Worm (Caenorhabditis elegans) whole organism, L4 larva: Measurements from ENCODE around the gene F12F6.7.

Source experiments
- D1046.2 ChIP-seq: fragments of 200-800 bp; sonication (Bioruptor generic); IDR thresholded peaks from 2 replicates; pipeline ENCODE4 v1.3.6; 2022; ENCODE audit warnings: missing genetic modification characterization, missing compliant biosample characterization
- F26F4.8 ChIP-seq: fragments of 200-800 bp; sonication (Bioruptor generic); conservative IDR thresholded peaks from 2 replicates; pipeline ENCODE4 v1.3.6; 2022; ENCODE audit warnings: missing genetic modification characterization, missing compliant biosample characterization
- F37D6.2 ChIP-seq: sonication (generic microtip); optimal IDR thresholded peaks from 2 replicates; lab custom pipeline; 2016; ENCODE audit warnings: mild to moderate bottlenecking, missing genetic modification characterization, missing compliant biosample characterization
- R02D3.7 ChIP-seq: fragments of 150-350 bp; sonication (generic microtip); optimal IDR thresholded peaks from 3 replicates; lab custom pipeline; 2014; ENCODE audit warnings: missing biosample characterization, missing genetic modification characterization
- T20F7.1 ChIP-seq: fragments of 200-800 bp; sonication (Bioruptor generic); optimal IDR thresholded peaks from 2 replicates; lab custom pipeline; 2018; ENCODE audit warnings: mild to moderate bottlenecking, missing genetic modification characterization, missing compliant biosample characterization
- T26A8.4 ChIP-seq: fragments of 200-800 bp; sonication (Bioruptor generic); IDR thresholded peaks from 2 replicates; pipeline ENCODE4 v1.3.6; 2022; ENCODE audit warnings: missing genetic modification characterization, missing compliant biosample characterization
- Y5F2A.4 ChIP-seq: fragments of 200-800 bp; sonication (Bioruptor generic); optimal IDR thresholded peaks from 2 replicates; lab custom pipeline; 2018; ENCODE audit warnings: mild to moderate bottlenecking, missing genetic modification characterization, missing compliant biosample characterization
- Y75B8A.6 ChIP-seq: fragments of 200-800 bp; sonication (Bioruptor generic); IDR thresholded peaks from 2 replicates; pipeline ENCODE4 v1.3.6; 2022; ENCODE audit warnings: missing genetic modification reagents, missing genetic modification characterization, missing compliant biosample characterization
- ZK337.2 ChIP-seq: fragments of 200-800 bp; sonication (Bioruptor generic); IDR thresholded peaks from 2 replicates; pipeline ENCODE4 v1.3.6; 2022; ENCODE audit warnings: missing genetic modification reagents, missing genetic modification characterization, missing compliant biosample characterization
- ZK546.5 ChIP-seq, 2 experiments: sonication (generic microtip); optimal IDR thresholded peaks; 2 replicates each; lab custom pipeline; 2017; ENCODE audit warnings: missing biosample characterization in 2 of 2, missing genetic modification characterization in 2 of 2
- aha-1 ChIP-seq: fragments of 150-350 bp; peaks from one replicate; lab custom pipeline; 2014; ENCODE audit warnings: missing biosample characterization, missing genetic modification characterization
- aly-2 ChIP-seq: sonication (generic microtip); optimal IDR thresholded peaks from 2 replicates; lab custom pipeline; 2018; ENCODE audit warnings: missing biosample characterization, missing genetic modification characterization
- arid-1 ChIP-seq: fragments of 200-800 bp; sonication (Bioruptor generic); conservative IDR thresholded peaks from 2 replicates; pipeline ENCODE4 v1.3.6; 2022; ENCODE audit warnings: missing genetic modification reagents, missing genetic modification characterization, missing compliant biosample characterization
- attf-4 ChIP-seq: sonication (generic microtip); optimal IDR thresholded peaks from 3 replicates; lab custom pipeline; 2017; ENCODE audit warnings: missing biosample characterization, missing genetic modification characterization
- ceh-32 ChIP-seq: sonication (generic microtip); optimal IDR thresholded peaks from 2 replicates; lab custom pipeline; 2016; ENCODE audit warnings: mild to moderate bottlenecking, missing genetic modification characterization, missing compliant biosample characterization; ENCODE audit not compliant: poor library complexity
- daf-16 ChIP-seq, 3 experiments: sonication (generic microtip); optimal IDR thresholded peaks; 2 replicates each; lab custom pipeline; 2016 to 2017; ENCODE audit warnings: missing genetic modification characterization in 3 of 3, missing genetic modification reagents in 3 of 3, mild to moderate bottlenecking in 2 of 3, missing compliant biosample characterization in 2 of 3, missing biosample characterization in 1 of 3, moderate library complexity in 1 of 3
- dmd-6 ChIP-seq: fragments of 200-800 bp; sonication (Bioruptor generic); IDR thresholded peaks from 2 replicates; pipeline ENCODE4 v1.3.6; 2022; ENCODE audit warnings: missing genetic modification reagents, missing genetic modification characterization, missing compliant biosample characterization
- duxl-1 ChIP-seq: sonication (generic microtip); optimal IDR thresholded peaks from 2 replicates; lab custom pipeline; 2016; ENCODE audit warnings: mild to moderate bottlenecking, missing genetic modification characterization, moderate library complexity, missing compliant biosample characterization; ENCODE audit not compliant: poor library complexity
- dve-1 ChIP-seq: sonication (generic microtip); optimal IDR thresholded peaks from 2 replicates; lab custom pipeline; 2017; ENCODE audit warnings: antibody characterized with exemption, mild to moderate bottlenecking, missing genetic modification characterization, missing compliant biosample characterization; ENCODE audit not compliant: insufficient read depth
- egl-43 ChIP-seq: fragments of 200-800 bp; sonication (Bioruptor generic); IDR thresholded peaks from 2 replicates; pipeline ENCODE4 v1.3.6; 2022; ENCODE audit warnings: missing genetic modification reagents, missing genetic modification characterization, missing compliant biosample characterization
- fkh-10 ChIP-seq: fragments of 150-350 bp; optimal IDR thresholded peaks from 2 replicates; lab custom pipeline; 2014; ENCODE audit warnings: missing biosample characterization, missing genetic modification reagents, missing genetic modification characterization
- fos-1 ChIP-seq: fragments of 150-350 bp; optimal IDR thresholded peaks from 2 replicates; lab custom pipeline; 2014; ENCODE audit warnings: missing biosample characterization, missing genetic modification characterization
- hlh-11 ChIP-seq: fragments of 200-800 bp; sonication (Bioruptor generic); optimal IDR thresholded peaks from 2 replicates; lab custom pipeline; 2018; ENCODE audit warnings: mild to moderate bottlenecking, missing genetic modification characterization, missing compliant biosample characterization
- hlh-30 ChIP-seq: sonication (generic microtip); optimal IDR thresholded peaks from 2 replicates; lab custom pipeline; 2017; ENCODE audit warnings: antibody characterized with exemption, mild to moderate bottlenecking, missing genetic modification characterization, missing compliant biosample characterization; ENCODE audit not compliant: insufficient read depth
- jun-1 ChIP-seq: fragments of 150-350 bp; optimal IDR thresholded peaks from 2 replicates; lab custom pipeline; 2014; ENCODE audit warnings: missing biosample characterization, missing genetic modification reagents, missing genetic modification characterization
- lin-1 ChIP-seq: fragments of 200-800 bp; sonication (Bioruptor generic); IDR thresholded peaks from 2 replicates; pipeline ENCODE4 v1.3.6; 2022; ENCODE audit warnings: missing genetic modification reagents, missing genetic modification characterization, missing compliant biosample characterization
- lin-38 ChIP-seq: fragments of 200-800 bp; sonication (Bioruptor generic); IDR thresholded peaks from 2 replicates; pipeline ENCODE4 v1.3.6; 2022; ENCODE audit warnings: missing genetic modification reagents, missing genetic modification characterization, missing compliant biosample characterization
- lir-3 ChIP-seq: sonication (generic microtip); optimal IDR thresholded peaks from 2 replicates; lab custom pipeline; 2016; ENCODE audit warnings: mild to moderate bottlenecking, missing genetic modification characterization, missing compliant biosample characterization
- lsy-2 ChIP-seq, 2 experiments: fragments of 150-350 bp in 1 of 2; sonication (generic microtip) in 1 of 2; optimal IDR thresholded peaks; 2 replicates each; lab custom pipeline; 2014 to 2017; ENCODE audit warnings: missing biosample characterization in 2 of 2, missing genetic modification characterization in 2 of 2
- madf-9 ChIP-seq: fragments of 200-800 bp; sonication (Bioruptor generic); conservative IDR thresholded peaks from 2 replicates; pipeline ENCODE4 v1.3.6; 2022; ENCODE audit warnings: missing genetic modification reagents, missing genetic modification characterization, missing compliant biosample characterization
- mdl-1 ChIP-seq, 2 experiments: fragments of 150-350 bp in 1 of 2; sonication (generic microtip) in 1 of 2; optimal IDR thresholded peaks; 2 replicates each; lab custom pipeline; 2014 to 2017; ENCODE audit warnings: missing biosample characterization in 2 of 2, missing genetic modification characterization in 2 of 2
- mes-2 ChIP-seq: sonication (generic microtip); optimal IDR thresholded peaks from 2 replicates; lab custom pipeline; 2016; ENCODE audit warnings: missing genotype, mild to moderate bottlenecking, missing genetic modification characterization, missing compliant biosample characterization; ENCODE audit not compliant: poor library complexity, severe bottlenecking
- mxl-3 ChIP-seq: fragments of 200-800 bp; sonication (Bioruptor generic); optimal IDR thresholded peaks from 2 replicates; lab custom pipeline; 2018; ENCODE audit warnings: mild to moderate bottlenecking, missing genetic modification characterization, missing compliant biosample characterization
- nhr-10 ChIP-seq: fragments of 150-350 bp; optimal IDR thresholded peaks from 2 replicates; lab custom pipeline; 2014; ENCODE audit warnings: missing biosample characterization, missing genetic modification characterization
- nhr-11 ChIP-seq: fragments of 150-350 bp; optimal IDR thresholded peaks from 2 replicates; lab custom pipeline; 2014; ENCODE audit warnings: missing biosample characterization, missing genetic modification characterization
- nhr-41 ChIP-seq: fragments of 200-800 bp; sonication (Bioruptor generic); IDR thresholded peaks from 2 replicates; pipeline ENCODE4 v1.3.6; 2022; ENCODE audit warnings: missing genetic modification reagents, missing genetic modification characterization, missing compliant biosample characterization
- pqm-1 ChIP-seq: sonication (generic microtip); optimal IDR thresholded peaks from 2 replicates; lab custom pipeline; 2017; ENCODE audit warnings: missing biosample characterization, missing genetic modification characterization
- unc-39 ChIP-seq: sonication (generic microtip); optimal IDR thresholded peaks from 2 replicates; lab custom pipeline; 2017; ENCODE audit warnings: missing biosample characterization, missing genetic modification characterization
- zfp-3 ChIP-seq: fragments of 200-800 bp; sonication (Bioruptor generic); conservative IDR thresholded peaks from 2 replicates; pipeline ENCODE4 v1.3.6; 2022; ENCODE audit warnings: missing genetic modification reagents, missing genetic modification characterization, missing compliant biosample characterization

Gene F12F6.7

DNA sequence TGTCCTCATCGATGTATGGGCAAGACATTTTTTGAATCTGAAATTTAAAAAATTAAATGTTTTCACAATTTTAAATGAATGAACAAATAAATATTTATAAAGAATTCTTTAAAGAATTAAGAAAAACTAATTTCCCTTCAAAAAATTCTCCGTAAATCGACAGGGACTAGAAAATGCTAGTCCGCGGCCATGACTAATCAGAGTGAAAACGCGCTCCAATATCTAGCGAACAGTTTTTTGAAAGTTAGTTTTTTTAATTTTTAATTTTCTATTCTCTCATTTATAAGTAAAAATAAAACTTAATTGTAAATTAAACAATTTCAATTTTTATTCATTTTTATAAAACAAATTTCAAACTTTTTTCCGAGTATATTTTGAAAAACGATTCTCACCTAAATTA, 31.2 kb upstream of the F12F6.7 start (continued):
- TF ChIP-seq ceh-32 (tag; lab: Kevin White, UChicago) (no peak), Y5F2A.4 (GFP tag; lab: Kevin White, UChicago) (no peak), pqm-1 (tag; lab: Kevin White, UChicago) (no peak), lin-38 (GFP tag; lab: Robert Waterston, UW) (peak; percentile 49), dve-1 (tag; lab: Kevin White, UChicago) (peak; percentile 38), ZK337.2 (GFP tag; lab: Robert Waterston, UW) (no peak), Y75B8A.6 (GFP tag; lab: Robert Waterston, UW) (no peak), aly-2 (tag; lab: Kevin White, UChicago) (no peak), nhr-41 (GFP tag; lab: Robert Waterston, UW) (no peak), jun-1 (tag; lab: Kevin White, UChicago) (no peak), madf-9 (0 out of 2 replicates have a peak, but pooled peaks have one; percentile 18), attf-4 (tag; lab: Kevin White, UChicago) (no peak)

DNA sequence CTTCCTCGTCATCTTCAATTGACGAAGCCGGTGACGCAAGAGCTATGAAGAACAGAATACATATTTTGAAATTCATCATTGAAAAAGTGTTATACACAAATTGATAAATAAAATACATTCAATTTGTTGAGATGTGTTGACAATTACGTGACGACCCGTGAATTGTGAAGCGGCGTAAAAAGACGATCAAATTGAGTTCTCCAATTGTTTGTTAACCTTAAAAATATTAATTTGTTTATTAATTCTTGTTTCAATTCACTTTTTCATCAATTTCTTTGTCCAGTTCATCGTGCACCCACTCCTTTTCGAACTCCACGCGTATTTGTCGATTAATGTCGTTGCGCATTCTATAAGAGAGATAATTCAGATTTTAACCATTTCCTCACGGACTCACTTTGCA, 30.5 kb upstream of the F12F6.7 start, which contains the start of gene spe-36:
Gene spe-36, minus strand, starts transcription at position 101 of the 400 bp plus-strand sequence.
- no peak for TF ChIP-seq lir-3 (tag; lab: Kevin White, UChicago)
- no peak for TF ChIP-seq duxl-1
- no peak for TF ChIP-seq egl-43
- TF ChIP-seq F37D6.2 (tag; lab: Kevin White, UChicago) = no peak
- TF ChIP-seq Y5F2A.4 (GFP tag; lab: Kevin White, UChicago) = no peak
- no peak for TF ChIP-seq mes-2
- no peak for TF ChIP-seq arid-1 (GFP tag; lab: Robert Waterston, UW)
- TF ChIP-seq mxl-3 (GFP tag; lab: Kevin White, UChicago) = no peak
- TF ChIP-seq lsy-2 (tag; optimal IDR thresholded peaks at IDR 0.05; lab: Kevin White, UChicago) = no peak
- TF ChIP-seq T26A8.4 (GFP tag; lab: Robert Waterston, UW) = no peak
- no peak for TF ChIP-seq F26F4.8 (GFP tag; lab: Robert Waterston, UW)
- TF ChIP-seq dmd-6 (GFP tag; lab: Robert Waterston, UW) = no peak
- TF ChIP-seq nhr-10 (tag; lab: Kevin White, UChicago) = no peak
- no peak for TF ChIP-seq zfp-3
- TF ChIP-seq ZK337.2 (GFP tag; lab: Robert Waterston, UW) = no peak
- TF ChIP-seq mdl-1 (tag; optimal IDR thresholded peaks at IDR 0.05; lab: Kevin White, UChicago) = no peak
- TF ChIP-seq, all 104 proteins: peak for 0

DNA sequence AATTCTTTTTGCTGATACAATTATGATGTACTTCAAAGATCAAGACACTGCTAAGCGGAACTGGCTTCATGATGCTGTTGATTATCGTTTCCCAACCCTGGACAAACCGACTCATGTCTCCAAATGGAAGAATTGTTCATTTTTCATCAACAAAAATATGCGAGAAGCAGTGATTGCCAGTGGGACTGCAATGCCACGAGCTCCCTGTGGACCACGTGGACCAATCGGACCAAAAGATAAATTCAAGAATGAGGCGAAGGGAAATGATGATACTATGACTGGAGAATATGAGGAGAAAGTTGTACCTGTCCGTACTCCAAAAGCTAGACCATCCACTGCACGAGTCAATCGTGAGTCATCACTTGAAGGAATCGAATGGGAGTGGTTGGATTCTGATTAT, 24.9 kb upstream of the F12F6.7 start:
- TF ChIP-seq fos-1 (tag; lab: Kevin White, UChicago) (no peak), lin-1 (GFP tag; lab: Robert Waterston, UW) (no peak), mxl-3 (GFP tag; lab: Kevin White, UChicago) (no peak), R02D3.7 (tag; lab: Kevin White, UChicago) (no peak), T20F7.1 (GFP tag; lab: Kevin White, UChicago) (no peak), aha-1 (tag; lab: Kevin White, UChicago) (peak; percentile 92), lin-38 (GFP tag; lab: Robert Waterston, UW) (no peak), nhr-11 (tag; lab: Kevin White, UChicago) (no peak)

DNA sequence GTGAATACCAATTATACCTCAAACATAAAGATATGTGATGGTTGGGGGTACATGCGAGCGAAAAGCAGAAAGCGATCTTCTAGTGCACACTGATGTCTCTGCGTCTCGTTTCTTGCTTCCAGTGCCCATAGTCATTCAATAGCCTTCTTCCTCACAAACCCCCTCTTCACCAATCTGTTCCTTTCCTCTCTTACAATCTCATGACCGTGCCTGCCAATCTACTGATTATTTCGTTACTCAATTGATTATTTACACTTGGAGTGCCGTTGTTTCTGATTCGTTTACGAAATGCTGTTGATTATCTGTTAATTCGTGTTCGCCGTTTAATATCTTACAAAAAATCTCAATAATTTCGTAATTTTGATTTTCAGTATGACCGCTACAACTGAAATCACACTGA, 23.2 kb upstream of the F12F6.7 start:
- TF ChIP-seq nhr-10 (tag; lab: Kevin White, UChicago) = no peak
- TF ChIP-seq ZK546.5 (tag; optimal IDR thresholded peaks at IDR 0.05; lab: Kevin White, UChicago) = no peak
- TF ChIP-seq zfp-3 = no peak
- no peak for TF ChIP-seq egl-43
- TF ChIP-seq mes-2 = peak; percentile 20
- TF ChIP-seq D1046.2 (GFP tag; lab: Robert Waterston, UW) = no peak
- peak; percentile 15 for TF ChIP-seq dve-1 (tag; lab: Kevin White, UChicago)
- TF ChIP-seq hlh-11 (tag; lab: Kevin White, UChicago) = peak; percentile 17
- peak; percentile 5 for TF ChIP-seq hlh-30 (tag; lab: Kevin White, UChicago)
- no peak for TF ChIP-seq fkh-10 (GFP tag; lab: Kevin White, UChicago)
- TF ChIP-seq R02D3.7 (tag; lab: Kevin White, UChicago) = no peak
- TF ChIP-seq daf-16 (GFP tag; optimal IDR thresholded peaks at IDR 0.05; lab: Kevin White, UChicago) = no peak
- peak; percentile 25 for TF ChIP-seq daf-16 (tag; optimal IDR thresholded peaks at IDR 0.05; lab: Kevin White, UChicago)
- no peak for TF ChIP-seq unc-39 (tag; lab: Kevin White, UChicago)
- TF ChIP-seq, all 104 proteins: peak for 5
